Fruit fly (Drosophila melanogaster) whole organism, embryonic: ENCODE results near the gene bark.

Experiments used
- Adf1 ChIP-seq: fragments of 200-800 bp; sonication (Bioruptor generic); IDR thresholded peaks from 2 replicates; pipeline ENCODE4 v1.3.6; 2022; ENCODE audit warnings: missing biosample characterization, missing genetic modification characterization
- Aef1 ChIP-seq: fragments of 200-800 bp; sonication (Bioruptor generic); IDR thresholded peaks from 3 replicates; pipeline ENCODE4 v1.3.6; 2022; ENCODE audit warnings: missing biosample characterization, missing genetic modification characterization
- Atf6 ChIP-seq: fragments of 200-800 bp; sonication (Bioruptor generic); IDR thresholded peaks from 2 replicates; pipeline ENCODE4 v1.3.6; 2022; ENCODE audit warnings: missing biosample characterization, missing genetic modification characterization
- B-H1 ChIP-seq: fragments of 200-800 bp; sonication (Bioruptor generic); IDR thresholded peaks from 3 replicates; pipeline ENCODE4 v1.3.6; 2022; ENCODE audit warnings: missing biosample characterization, missing genetic modification characterization
- CG10979 ChIP-seq: fragments of 200-800 bp; sonication (Bioruptor generic); optimal IDR thresholded peaks from 2 replicates; lab custom pipeline; 2018; ENCODE audit warnings: missing biosample characterization, mild to moderate bottlenecking, missing genetic modification characterization, moderate library complexity
- CG11085 ChIP-seq: fragments of 200-800 bp; sonication (Bioruptor generic); IDR thresholded peaks from 2 replicates; pipeline ENCODE4 v1.3.6; 2022; ENCODE audit warnings: missing biosample characterization, missing genetic modification characterization
- CG11247 ChIP-seq: fragments of 200-800 bp; sonication (Bioruptor generic); IDR thresholded peaks from 2 replicates; pipeline ENCODE4 v1.3.6; 2022; ENCODE audit warnings: missing biosample characterization, missing genetic modification characterization
- CG11456 ChIP-seq: fragments of 200-800 bp; sonication (Bioruptor generic); IDR thresholded peaks from 3 replicates; pipeline ENCODE4 v1.3.6; 2022; ENCODE audit warnings: missing biosample characterization, missing genetic modification characterization
- CG12104 ChIP-seq: fragments of 200-800 bp; sonication (Bioruptor generic); optimal IDR thresholded peaks from 3 replicates; lab custom pipeline; 2016; ENCODE audit warnings: missing biosample characterization, missing genetic modification characterization
- CG12659 ChIP-seq: fragments of 200-800 bp; sonication (Bioruptor generic); optimal IDR thresholded peaks from 3 replicates; lab custom pipeline; 2017; ENCODE audit warnings: mild to moderate bottlenecking, missing biosample characterization, missing genetic modification reagents, missing genetic modification characterization
- CG15479 ChIP-seq: fragments of 200-800 bp; sonication (Bioruptor generic); optimal IDR thresholded peaks from 3 replicates; lab custom pipeline; 2019; ENCODE audit warnings: missing biosample characterization, mild to moderate bottlenecking, missing genetic modification characterization, moderate library complexity
- CG15696 ChIP-seq: fragments of 200-800 bp; sonication (Bioruptor generic); optimal IDR thresholded peaks from 2 replicates; lab custom pipeline; 2019; ENCODE audit warnings: missing biosample characterization, mild to moderate bottlenecking, missing genetic modification characterization, moderate library complexity
- CG2116 ChIP-seq: fragments of 200-800 bp; sonication (Bioruptor generic); optimal IDR thresholded peaks from 3 replicates; lab custom pipeline; 2018; ENCODE audit warnings: missing biosample characterization, mild to moderate bottlenecking, missing genetic modification characterization
- CG2678 ChIP-seq: fragments of 200-800 bp; sonication (Bioruptor generic); optimal IDR thresholded peaks from 3 replicates; lab custom pipeline; 2019; ENCODE audit warnings: missing biosample characterization, mild to moderate bottlenecking, missing genetic modification characterization, moderate library complexity
- CG2875 ChIP-seq: fragments of 200-800 bp; sonication (Bioruptor generic); optimal IDR thresholded peaks from 2 replicates; lab custom pipeline; 2017; ENCODE audit warnings: missing biosample characterization, mild to moderate bottlenecking, missing genetic modification characterization, missing genetic modification reagents
- CG31441 ChIP-seq: fragments of 200-800 bp; sonication (Bioruptor generic); IDR thresholded peaks from 2 replicates; pipeline ENCODE4 v1.3.6; 2022; ENCODE audit warnings: missing biosample characterization, missing genetic modification characterization
- CG32772 ChIP-seq: fragments of 200-800 bp; sonication (Bioruptor generic); IDR thresholded peaks from 2 replicates; pipeline ENCODE4 v1.3.6; 2022; ENCODE audit warnings: missing biosample characterization, missing genetic modification characterization
- CG5953 ChIP-seq: fragments of 200-800 bp; sonication (Bioruptor generic); IDR thresholded peaks from 2 replicates; pipeline ENCODE4 v1.3.6; 2022; ENCODE audit warnings: missing biosample characterization, missing genetic modification characterization
- CG7357 ChIP-seq: fragments of 200-800 bp; sonication (Bioruptor generic); IDR thresholded peaks from 3 replicates; pipeline ENCODE4 v1.3.6; 2022; ENCODE audit warnings: missing biosample characterization, missing genetic modification characterization
- CG8924 ChIP-seq: fragments of 200-800 bp; optimal IDR thresholded peaks from 3 replicates; lab custom pipeline; 2019; ENCODE audit warnings: missing biosample characterization, mild to moderate bottlenecking, missing genetic modification characterization, moderate library complexity
- Dip2 ChIP-seq: fragments of 200-800 bp; sonication (Bioruptor generic); IDR thresholded peaks from 2 replicates; pipeline ENCODE4 v1.3.6; 2022; ENCODE audit warnings: missing biosample characterization, missing genetic modification characterization
- Ets65A ChIP-seq: fragments of 200-800 bp; sonication (Bioruptor generic); peaks from one replicate; lab custom pipeline; 2016; ENCODE audit warnings: missing biosample characterization, missing genetic modification characterization
- Gug ChIP-seq: fragments of 200-800 bp; sonication (Bioruptor generic); IDR thresholded peaks from 4 replicates; pipeline ENCODE4 v1.3.6; 2022; ENCODE audit warnings: missing biosample characterization, missing genetic modification characterization
- HLH3B ChIP-seq: fragments of 200-800 bp; sonication (Bioruptor generic); IDR thresholded peaks from 2 replicates; pipeline ENCODE4 v1.3.6; 2022; ENCODE audit warnings: missing biosample characterization, missing genetic modification characterization
- Kr ChIP-seq: fragments of 200-800 bp; sonication (Bioruptor generic); optimal IDR thresholded peaks from 2 replicates; lab custom pipeline; 2017; ENCODE audit warnings: missing biosample characterization, mild to moderate bottlenecking, missing genetic modification characterization
- MESR4 ChIP-seq: fragments of 200-800 bp; sonication (Bioruptor generic); optimal IDR thresholded peaks from 2 replicates; lab custom pipeline; 2018; ENCODE audit warnings: missing biosample characterization, mild to moderate bottlenecking, missing genetic modification characterization, moderate library complexity
- Nf-YA ChIP-seq: fragments of 200-800 bp; sonication (Bioruptor generic); IDR thresholded peaks from 2 replicates; pipeline ENCODE4 v1.3.6; 2022; ENCODE audit warnings: missing biosample characterization, missing genetic modification characterization
- Rfx ChIP-seq: fragments of 200-800 bp; sonication (Bioruptor generic); IDR thresholded peaks from 2 replicates; pipeline ENCODE4 v1.3.6; 2022; ENCODE audit warnings: missing biosample characterization, missing genetic modification characterization
- Spps ChIP-seq: fragments of 200-800 bp; sonication (Bioruptor generic); optimal IDR thresholded peaks from 2 replicates; lab custom pipeline; 2018; ENCODE audit warnings: missing biosample characterization, mild to moderate bottlenecking, missing genetic modification characterization
- Vsx1 ChIP-seq: fragments of 200-800 bp; sonication (Bioruptor generic); optimal IDR thresholded peaks from 2 replicates; lab custom pipeline; 2017; ENCODE audit warnings: missing biosample characterization, mild to moderate bottlenecking, missing genetic modification characterization, missing genetic modification reagents
- Xbp1 ChIP-seq: fragments of 200-800 bp; sonication (Bioruptor generic); optimal IDR thresholded peaks from 3 replicates; lab custom pipeline; 2016; ENCODE audit warnings: missing biosample characterization, mild to moderate bottlenecking, missing genetic modification characterization
- al ChIP-seq: fragments of 200-800 bp; sonication (Bioruptor generic); IDR thresholded peaks from 2 replicates; pipeline ENCODE4 v1.3.6; 2022; ENCODE audit warnings: missing biosample characterization, missing genetic modification characterization
- bowl ChIP-seq: fragments of 200-800 bp; sonication (Bioruptor generic); IDR thresholded peaks from 2 replicates; pipeline ENCODE4 v1.3.6; 2022; ENCODE audit warnings: missing biosample characterization, missing genetic modification characterization
- cad ChIP-seq: fragments of >200 bp; optimal IDR thresholded peaks from 2 replicates; lab custom pipeline; 2017; ENCODE audit warnings: missing biosample characterization, missing genetic modification characterization
- cato ChIP-seq: fragments of 200-800 bp; sonication (Bioruptor generic); optimal IDR thresholded peaks from 2 replicates; lab custom pipeline; 2016; ENCODE audit warnings: missing biosample characterization, missing genetic modification characterization, borderline replicate concordance
- chn ChIP-seq: fragments of 200-800 bp; sonication (Bioruptor generic); optimal IDR thresholded peaks from 2 replicates; lab custom pipeline; 2016; ENCODE audit warnings: missing biosample characterization, missing genetic modification characterization
- croc ChIP-seq: fragments of 200-800 bp; sonication (Bioruptor generic); conservative IDR thresholded peaks from 3 replicates; pipeline ENCODE4 v1.3.6; 2022; ENCODE audit warnings: missing biosample characterization, missing genetic modification characterization
- disco-r ChIP-seq: fragments of 200-800 bp; sonication (Bioruptor generic); optimal IDR thresholded peaks from 2 replicates; lab custom pipeline; 2016; ENCODE audit warnings: missing biosample characterization, missing genetic modification characterization
- fd102C ChIP-seq: fragments of 200-800 bp; sonication (Bioruptor generic); optimal IDR thresholded peaks from 2 replicates; lab custom pipeline; 2018; ENCODE audit warnings: missing biosample characterization, mild to moderate bottlenecking, missing genetic modification characterization, moderate library complexity
- grn ChIP-seq: fragments of 200-800 bp; sonication (Bioruptor generic); optimal IDR thresholded peaks from 3 replicates; lab custom pipeline; 2017; ENCODE audit warnings: missing biosample characterization, missing genetic modification characterization
- h ChIP-seq: fragments of >200 bp; optimal IDR thresholded peaks from 2 replicates; lab custom pipeline; 2017
- kay ChIP-seq: fragments of 200-800 bp; sonication (Bioruptor generic); optimal IDR thresholded peaks from 2 replicates; lab custom pipeline; 2016; ENCODE audit warnings: missing biosample characterization, missing genetic modification characterization
- ken ChIP-seq: fragments of 200-800 bp; sonication (Bioruptor generic); IDR thresholded peaks from 3 replicates; pipeline ENCODE4 v1.3.6; 2022; ENCODE audit warnings: missing biosample characterization, missing genetic modification characterization
- kni ChIP-seq: fragments of 200-800 bp; sonication (Bioruptor generic); optimal IDR thresholded peaks from 3 replicates; lab custom pipeline; 2017; ENCODE audit warnings: mild to moderate bottlenecking, missing biosample characterization, missing genetic modification reagents, missing genetic modification characterization
- onecut ChIP-seq: fragments of 200-800 bp; sonication (Bioruptor generic); IDR thresholded peaks from 2 replicates; pipeline ENCODE4 v1.3.6; 2022; ENCODE audit warnings: missing biosample characterization, missing genetic modification characterization
- prd ChIP-seq, 3 experiments: fragments of >200 bp in 2 of 3; fragments of 200-800 bp in 1 of 3; sonication (Bioruptor generic) in 1 of 3; optimal IDR thresholded peaks in 2 of 3; IDR thresholded peaks in 1 of 3; 2 replicates in 2 of 3; 3 replicates in 1 of 3; pipeline versions ENCODE4 v1.3.6 to Lab custom; 2017 to 2022; ENCODE audit warnings: missing biosample characterization in 1 of 3, missing genetic modification characterization in 1 of 3
- pzg ChIP-seq: fragments of 200-800 bp; sonication (Bioruptor generic); optimal IDR thresholded peaks from 3 replicates; lab custom pipeline; 2018; ENCODE audit warnings: missing biosample characterization, mild to moderate bottlenecking, missing genetic modification characterization, moderate library complexity
- sens-2 ChIP-seq: fragments of 200-800 bp; sonication (Bioruptor generic); IDR thresholded peaks from 2 replicates; pipeline ENCODE4 v1.3.6; 2022; ENCODE audit warnings: missing biosample characterization, missing genetic modification characterization
- tll ChIP-seq, 2 experiments: fragments of 200-800 bp in 1 of 2; fragments of >200 bp in 1 of 2; sonication (Bioruptor generic) in 1 of 2; optimal IDR thresholded peaks; 2 replicates each; lab custom pipeline; 2017 to 2019; ENCODE audit warnings: missing biosample characterization in 2 of 2, missing genetic modification characterization in 2 of 2, mild to moderate bottlenecking in 1 of 2, moderate library complexity in 1 of 2
- zen ChIP-seq: fragments of 200-800 bp; sonication (Bioruptor generic); optimal IDR thresholded peaks from 3 replicates; lab custom pipeline; 2018; ENCODE audit warnings: missing biosample characterization, mild to moderate bottlenecking, missing genetic modification characterization, moderate library complexity
- zf30C ChIP-seq: fragments of 200-800 bp; sonication (Bioruptor generic); optimal IDR thresholded peaks from 3 replicates; lab custom pipeline; 2018; ENCODE audit warnings: missing biosample characterization, mild to moderate bottlenecking, missing genetic modification characterization

Gene bark

DNA sequence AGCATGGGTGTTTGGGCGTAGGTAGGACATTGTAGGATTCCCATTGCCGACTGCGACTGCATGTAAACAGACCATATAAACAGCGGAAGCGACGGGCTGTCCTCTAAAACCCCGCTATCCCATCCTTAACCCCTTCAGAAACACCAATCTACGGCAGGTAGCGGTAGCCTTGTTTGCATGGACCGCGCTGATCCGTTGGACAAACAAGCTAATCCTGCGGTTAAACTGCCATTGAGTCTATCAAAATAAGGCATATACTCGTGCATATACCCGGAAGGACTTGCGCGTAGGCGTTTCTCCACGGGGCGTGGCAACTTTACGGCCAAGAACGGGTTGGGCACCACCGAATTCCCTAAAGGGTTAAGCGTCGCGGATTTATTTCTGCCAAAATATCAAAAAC lies 47.0 kb downstream of the bark start:
- TF ChIP-seq fd102C (GFP tag; lab: Kevin White, UChicago) (peak; percentile 82), CG8924 (tag; lab: Kevin White, UChicago) (no peak), h (lab: Kevin White, UChicago) (no peak), tll (GFP tag; optimal IDR thresholded peaks at IDR 0.05; lab: Kevin White, UChicago) (peak in 1 of 2 experiments; percentile 95), B-H1 (GFP tag; lab: Robert Waterston, UW) (no peak), ken (GFP tag; lab: Robert Waterston, UW) (no peak), zen (tag; lab: Kevin White, UChicago) (peak; percentile 64), CG10979 (tag; lab: Kevin White, UChicago) (no peak), prd (optimal IDR thresholded peaks at IDR 0.05; lab: Kevin White, UChicago) (no peak), prd (GFP tag; IDR thresholded peaks at IDR 0.05; lab: Robert Waterston, UW) (peak; percentile 20; the same call in 1 of the 3 replicates), cad (GFP tag; lab: Kevin White, UChicago) (peak; percentile 52), Kr (peak; percentile 96), CG15479 (GFP tag; lab: Kevin White, UChicago) (peak; percentile 54), CG15696 (tag; lab: Kevin White, UChicago) (peak; percentile 11), CG5953 (GFP tag; lab: Robert Waterston, UW) (no peak), CG11085 (GFP tag; lab: Robert Waterston, UW) (0 out of 2 replicates have a peak, but pooled peaks have one; percentile 20), MESR4 (GFP tag; lab: Kevin White, UChicago) (no peak), CG7357 (0 out of 3 replicates have a peak, but pooled peaks have one; percentile 17), Ets65A (GFP tag; lab: Kevin White, UChicago) (peak; percentile 8), pzg (GFP tag; lab: Kevin White, UChicago) (no peak), disco-r (GFP tag; lab: Kevin White, UChicago) (no peak)

dm6 chr2L:3835221-3835620 lies 48.3 kb downstream of the bark start:
- no peak for TF ChIP-seq CG31441
- no peak for TF ChIP-seq Gug (GFP tag; lab: Robert Waterston, UW)
- TF ChIP-seq CG12104 (GFP tag; lab: Kevin White, UChicago), result no peak
- TF ChIP-seq CG12659 (GFP tag; lab: Kevin White, UChicago), result no peak
- TF ChIP-seq Vsx1 (GFP tag; lab: Kevin White, UChicago), result no peak
- no peak for TF ChIP-seq CG5953 (GFP tag; lab: Robert Waterston, UW)
- TF ChIP-seq croc (GFP tag; lab: Robert Waterston, UW), result no peak
- TF ChIP-seq CG7357, result no peak
- TF ChIP-seq chn (GFP tag; lab: Kevin White, UChicago), result no peak
- peak; percentile 62 for TF ChIP-seq onecut (GFP tag; lab: Robert Waterston, UW)
- TF ChIP-seq CG11247, result no peak
- peak; percentile 49 for TF ChIP-seq kni (GFP tag; lab: Kevin White, UChicago)
- TF ChIP-seq Aef1 (GFP tag; lab: Robert Waterston, UW), result no peak
- TF ChIP-seq CG32772, result no peak
- no peak for TF ChIP-seq CG11456 (GFP tag; lab: Robert Waterston, UW)
- no peak for TF ChIP-seq kay
- no peak for TF ChIP-seq sens-2
- TF ChIP-seq CG2116 (GFP tag; lab: Kevin White, UChicago), result no peak
- no peak for TF ChIP-seq tll (GFP tag; optimal IDR thresholded peaks at IDR 0.05; lab: Kevin White, UChicago)
- TF ChIP-seq Adf1, result no peak
- no peak for TF ChIP-seq Dip2
- TF ChIP-seq Xbp1 (GFP tag; lab: Kevin White, UChicago), result no peak
- TF ChIP-seq zf30C, result peak; percentile 5
- no peak for TF ChIP-seq Rfx
- TF ChIP-seq cato, result no peak
- TF ChIP-seq CG2678 (tag; lab: Kevin White, UChicago), result no peak
- TF ChIP-seq CG2875 (GFP tag; lab: Kevin White, UChicago), result no peak
- TF ChIP-seq Atf6 (GFP tag; lab: Robert Waterston, UW), result no peak
- TF ChIP-seq bowl, result no peak
- no peak for TF ChIP-seq Spps
- TF ChIP-seq grn (GFP tag; lab: Kevin White, UChicago), result peak; percentile 42
- TF ChIP-seq Nf-YA (GFP tag; lab: Robert Waterston, UW), result peak; percentile 75
- TF ChIP-seq HLH3B (GFP tag; lab: Robert Waterston, UW), result no peak
- TF ChIP-seq al (GFP tag; lab: Robert Waterston, UW), result no peak
